Fruit fly (Drosophila melanogaster) whole organism, prepupa: ENCODE data around the gene Ada1-1.

Experiments used
- CG16779 ChIP-seq: fragments of 200-800 bp; sonication (Bioruptor generic); optimal IDR thresholded peaks from 3 replicates; lab custom pipeline; 2017; ENCODE audit warnings: missing biosample characterization, mild to moderate bottlenecking, missing genetic modification characterization
- CG6163 ChIP-seq: fragments of 200-800 bp; sonication (Bioruptor generic); IDR thresholded peaks from 3 replicates; pipeline ENCODE4 v1.3.6; 2022; ENCODE audit warnings: missing biosample characterization, missing genetic modification characterization
- CG6854 ChIP-seq: fragments of 200-800 bp; sonication (Bioruptor generic); optimal IDR thresholded peaks from 2 replicates; lab custom pipeline; 2017; ENCODE audit warnings: missing biosample characterization, mild to moderate bottlenecking, missing genetic modification characterization
- CG8632 ChIP-seq: fragments of 200-800 bp; sonication (Bioruptor generic); optimal IDR thresholded peaks from 3 replicates; lab custom pipeline; 2016; ENCODE audit warnings: missing biosample characterization, missing genetic modification characterization
- Ets21C ChIP-seq: fragments of 200-800 bp; sonication (Bioruptor generic); optimal IDR thresholded peaks from 3 replicates; lab custom pipeline; 2016; ENCODE audit warnings: missing biosample characterization, missing genetic modification characterization
- Hr39 ChIP-seq: fragments of 200-800 bp; sonication (Bioruptor generic); optimal IDR thresholded peaks from 2 replicates; lab custom pipeline; 2016; ENCODE audit warnings: missing biosample characterization, missing genetic modification characterization
- OdsH ChIP-seq: fragments of 200-800 bp; sonication (Bioruptor generic); optimal IDR thresholded peaks from 3 replicates; lab custom pipeline; 2016; ENCODE audit warnings: missing biosample characterization, missing genetic modification characterization
- acj6 ChIP-seq: fragments of 200-800 bp; sonication (Bioruptor generic); optimal IDR thresholded peaks from 3 replicates; lab custom pipeline; 2016; ENCODE audit warnings: missing biosample characterization, missing genetic modification characterization
- eg ChIP-seq: fragments of 200-800 bp; sonication (Bioruptor generic); IDR thresholded peaks from 3 replicates; pipeline ENCODE4 v1.3.6; 2022; ENCODE audit warnings: missing biosample characterization, missing genetic modification characterization
- svp ChIP-seq: fragments of 200-800 bp; sonication (Bioruptor generic); peaks from one replicate; lab custom pipeline; 2016; ENCODE audit warnings: missing biosample characterization, missing genetic modification characterization

DNA sequence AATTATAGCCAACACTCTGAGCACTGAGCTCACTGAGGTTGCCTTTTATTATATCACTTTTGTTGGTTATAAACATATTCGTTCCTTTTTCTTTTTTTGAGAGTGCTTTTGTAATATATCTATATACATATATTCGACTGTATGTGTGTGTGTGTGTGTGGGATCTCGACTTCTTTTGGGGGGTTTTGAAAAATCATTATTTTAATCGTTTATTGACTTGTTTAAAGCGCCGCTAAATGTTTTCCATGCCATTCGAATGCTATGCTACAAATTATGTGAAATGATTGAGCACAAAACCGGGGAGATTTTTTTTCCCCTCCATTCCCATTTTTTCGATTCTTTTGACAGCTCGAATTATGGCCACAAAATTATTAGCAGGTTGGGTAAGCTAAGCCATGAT lies 27.2 kb upstream of the Ada1-1 start:
- TF ChIP-seq Hr39 (GFP tag; lab: Kevin White, UChicago): no peak
- no peak for TF ChIP-seq OdsH (GFP tag; lab: Kevin White, UChicago)
- no peak for TF ChIP-seq CG6854 (GFP tag; lab: Kevin White, UChicago)
- TF ChIP-seq svp: no peak
- TF ChIP-seq eg (GFP tag; lab: Robert Waterston, UW): no peak
- no peak for TF ChIP-seq CG6163
- TF ChIP-seq CG8632 (GFP tag; lab: Kevin White, UChicago): no peak
- TF ChIP-seq CG16779 (tag; lab: Kevin White, UChicago): no peak
- no peak for TF ChIP-seq Ets21C (GFP tag; lab: Kevin White, UChicago)
- TF ChIP-seq acj6 (GFP tag; lab: Kevin White, UChicago): no peak
